Fruit fly (Drosophila melanogaster) whole organism, prepupa: ENCODE data around the gene Hsp83.

ENCODE experiments used
- Blimp-1 ChIP-seq: fragments of 200-800 bp; sonication (Bioruptor generic); optimal IDR thresholded peaks from 3 replicates; lab custom pipeline; 2017; ENCODE audit warnings: missing biosample characterization, missing genetic modification characterization, mild to moderate bottlenecking, moderate library complexity, missing genetic modification reagents
- CG10631 ChIP-seq: fragments of 200-800 bp; sonication (Bioruptor generic); optimal IDR thresholded peaks from 2 replicates; lab custom pipeline; 2016; ENCODE audit warnings: missing biosample characterization, missing genetic modification characterization
- CG11902 ChIP-seq: fragments of 200-800 bp; sonication (Bioruptor generic); optimal IDR thresholded peaks from 3 replicates; lab custom pipeline; 2016; ENCODE audit warnings: missing biosample characterization, missing genetic modification characterization
- CG15336 ChIP-seq: fragments of 200-800 bp; sonication (Bioruptor generic); IDR thresholded peaks from 2 replicates; pipeline ENCODE4 v1.3.6; 2022; ENCODE audit warnings: missing biosample characterization, missing genetic modification characterization
- CG16779 ChIP-seq: fragments of 200-800 bp; sonication (Bioruptor generic); optimal IDR thresholded peaks from 3 replicates; lab custom pipeline; 2017; ENCODE audit warnings: missing biosample characterization, mild to moderate bottlenecking, missing genetic modification characterization
- CG3032 ChIP-seq: fragments of 200-800 bp; optimal IDR thresholded peaks from 2 replicates; lab custom pipeline; 2019; ENCODE audit warnings: missing biosample characterization, mild to moderate bottlenecking, missing genetic modification characterization, moderate library complexity
- CG31627 ChIP-seq: fragments of 200-800 bp; sonication (Bioruptor generic); optimal IDR thresholded peaks from 3 replicates; lab custom pipeline; 2016; ENCODE audit warnings: missing biosample characterization, missing genetic modification characterization
- CG32006 ChIP-seq: fragments of 200-800 bp; sonication (Bioruptor generic); optimal IDR thresholded peaks from 3 replicates; lab custom pipeline; 2017; ENCODE audit warnings: missing biosample characterization, mild to moderate bottlenecking, missing genetic modification characterization
- CG34406 ChIP-seq: fragments of 200-800 bp; sonication (Bioruptor generic); optimal IDR thresholded peaks from 3 replicates; lab custom pipeline; 2016; ENCODE audit warnings: missing biosample characterization, missing genetic modification characterization
- CG3919 ChIP-seq: fragments of 200-800 bp; sonication (Bioruptor generic); optimal IDR thresholded peaks from 3 replicates; lab custom pipeline; 2016; ENCODE audit warnings: missing biosample characterization, missing genetic modification characterization
- CG6163 ChIP-seq: fragments of 200-800 bp; sonication (Bioruptor generic); IDR thresholded peaks from 3 replicates; pipeline ENCODE4 v1.3.6; 2022; ENCODE audit warnings: missing biosample characterization, missing genetic modification characterization
- CG7368 ChIP-seq: fragments of 200-800 bp; sonication (Bioruptor generic); optimal IDR thresholded peaks from 3 replicates; lab custom pipeline; 2016; ENCODE audit warnings: missing biosample characterization, missing genetic modification characterization
- CG8119 ChIP-seq: fragments of 200-800 bp; sonication (Bioruptor generic); IDR thresholded peaks from 3 replicates; pipeline ENCODE4 v1.3.6; 2022; ENCODE audit warnings: missing biosample characterization, missing genetic modification characterization
- CG8319 ChIP-seq: fragments of 200-800 bp; sonication (Bioruptor generic); optimal IDR thresholded peaks from 3 replicates; lab custom pipeline; 2016; ENCODE audit warnings: missing biosample characterization, missing genetic modification characterization
- Eip75B ChIP-seq: fragments of 200-800 bp; sonication (Bioruptor generic); optimal IDR thresholded peaks from 3 replicates; lab custom pipeline; 2016; ENCODE audit warnings: missing biosample characterization, missing genetic modification characterization
- Eip93F ChIP-seq: fragments of 200-800 bp; sonication (Bioruptor generic); optimal IDR thresholded peaks from 2 replicates; lab custom pipeline; 2016; ENCODE audit warnings: missing biosample characterization, mild to moderate bottlenecking, missing genetic modification characterization
- Ets21C ChIP-seq: fragments of 200-800 bp; sonication (Bioruptor generic); optimal IDR thresholded peaks from 3 replicates; lab custom pipeline; 2016; ENCODE audit warnings: missing biosample characterization, missing genetic modification characterization
- Hr38 ChIP-seq: sonication (Bioruptor generic); optimal IDR thresholded peaks from 2 replicates; lab custom pipeline; 2016; ENCODE audit warnings: missing biosample characterization, missing genetic modification characterization
- Hr4 ChIP-seq: fragments of 200-800 bp; sonication (Bioruptor generic); optimal IDR thresholded peaks from 3 replicates; lab custom pipeline; 2016; ENCODE audit warnings: missing biosample characterization, missing genetic modification characterization
- Lpt ChIP-seq: fragments of 200-800 bp; sonication (Bioruptor generic); optimal IDR thresholded peaks from 3 replicates; lab custom pipeline; 2016; ENCODE audit warnings: missing biosample characterization, missing genetic modification characterization
- Met ChIP-seq: fragments of 200-800 bp; sonication (Bioruptor generic); optimal IDR thresholded peaks from 3 replicates; lab custom pipeline; 2016; ENCODE audit warnings: missing biosample characterization, missing genetic modification characterization
- Smox ChIP-seq: fragments of 200-800 bp; sonication (Bioruptor generic); optimal IDR thresholded peaks from 3 replicates; lab custom pipeline; 2016; ENCODE audit warnings: missing biosample characterization, missing genetic modification characterization
- Sox102F ChIP-seq: fragments of 200-800 bp; sonication (Bioruptor generic); optimal IDR thresholded peaks from 2 replicates; lab custom pipeline; 2016; ENCODE audit warnings: missing biosample characterization, mild to moderate bottlenecking, missing genetic modification characterization
- achi ChIP-seq: fragments of 200-800 bp; sonication (Bioruptor generic); optimal IDR thresholded peaks from 3 replicates; lab custom pipeline; 2016; ENCODE audit warnings: missing biosample characterization, missing genetic modification characterization
- cyc ChIP-seq: fragments of 200-800 bp; sonication (Bioruptor generic); optimal IDR thresholded peaks from 3 replicates; lab custom pipeline; 2016; ENCODE audit warnings: missing biosample characterization, missing genetic modification characterization
- dac ChIP-seq: fragments of 200-800 bp; sonication (Bioruptor generic); optimal IDR thresholded peaks from 2 replicates; lab custom pipeline; 2017; ENCODE audit warnings: missing biosample characterization, mild to moderate bottlenecking, missing genetic modification characterization
- dsx ChIP-seq: fragments of 200-800 bp; optimal IDR thresholded peaks from 3 replicates; lab custom pipeline; 2019; ENCODE audit warnings: missing biosample characterization, mild to moderate bottlenecking, missing genetic modification characterization, moderate library complexity; ENCODE audit not compliant: poor library complexity, severe bottlenecking
- eg ChIP-seq: fragments of 200-800 bp; sonication (Bioruptor generic); IDR thresholded peaks from 3 replicates; pipeline ENCODE4 v1.3.6; 2022; ENCODE audit warnings: missing biosample characterization, missing genetic modification characterization
- esn ChIP-seq: fragments of 200-800 bp; sonication (Bioruptor generic); optimal IDR thresholded peaks from 2 replicates; lab custom pipeline; 2016; ENCODE audit warnings: missing biosample characterization, mild to moderate bottlenecking, missing genetic modification characterization, moderate library complexity
- fd85E ChIP-seq: fragments of 200-800 bp; sonication (Bioruptor generic); optimal IDR thresholded peaks from 3 replicates; lab custom pipeline; 2016; ENCODE audit warnings: missing biosample characterization, missing genetic modification characterization
- lz ChIP-seq: fragments of 200-800 bp; sonication (Bioruptor generic); optimal IDR thresholded peaks from 3 replicates; lab custom pipeline; 2016; ENCODE audit warnings: missing biosample characterization, missing genetic modification characterization
- net ChIP-seq: fragments of 200-800 bp; sonication (Bioruptor generic); optimal IDR thresholded peaks from 3 replicates; lab custom pipeline; 2016; ENCODE audit warnings: missing biosample characterization, missing genetic modification characterization
- salr ChIP-seq, 2 experiments: fragments of 200-800 bp; sonication (Bioruptor generic); optimal IDR thresholded peaks; 3 replicates each; lab custom pipeline; 2016 to 2018; ENCODE audit warnings: missing biosample characterization in 2 of 2, missing genetic modification characterization in 2 of 2, mild to moderate bottlenecking in 1 of 2
- spab ChIP-seq: fragments of 200-800 bp; sonication (Bioruptor generic); optimal IDR thresholded peaks from 2 replicates; lab custom pipeline; 2017; ENCODE audit warnings: missing biosample characterization, mild to moderate bottlenecking, missing genetic modification characterization, missing genetic modification reagents
- ss ChIP-seq, 2 experiments: fragments of 200-800 bp; sonication (Bioruptor generic); optimal IDR thresholded peaks; 2 replicates in 1 of 2; 3 replicates in 1 of 2; lab custom pipeline; 2017 to 2018; ENCODE audit warnings: mild to moderate bottlenecking in 2 of 2, missing biosample characterization in 2 of 2, missing genetic modification characterization in 2 of 2, moderate library complexity in 1 of 2
- svp ChIP-seq: fragments of 200-800 bp; sonication (Bioruptor generic); peaks from one replicate; lab custom pipeline; 2016; ENCODE audit warnings: missing biosample characterization, missing genetic modification characterization
- vri ChIP-seq: fragments of 200-800 bp; sonication (Bioruptor generic); optimal IDR thresholded peaks from 3 replicates; lab custom pipeline; 2016; ENCODE audit warnings: missing biosample characterization, mild to moderate bottlenecking, missing genetic modification characterization

The Hsp83 gene

dm6 chr3L:3148125-3149059 lies 44.4 kb upstream of the Hsp83 start, which contains the start of the genes Usp5 and BtbVII (continued):
- TF ChIP-seq net (GFP tag; lab: Kevin White, UChicago): peak; percentile 51
- peak; percentile 72 for TF ChIP-seq esn
- no peak for TF ChIP-seq Hr4 (GFP tag; lab: Kevin White, UChicago)
- peak; percentile 55 for TF ChIP-seq CG34406 (GFP tag; lab: Kevin White, UChicago)
- no peak for TF ChIP-seq CG6163
- no peak for TF ChIP-seq CG7368 (GFP tag; lab: Kevin White, UChicago)
- TF ChIP-seq CG16779: peak; percentile 17
- no peak for TF ChIP-seq fd85E (GFP tag; lab: Kevin White, UChicago)
- TF ChIP-seq Eip75B (GFP tag; lab: Kevin White, UChicago): peak; percentile 62
- TF ChIP-seq salr (GFP tag; optimal IDR thresholded peaks at IDR 0.05; lab: Kevin White, UChicago): peak in 1 of 2 experiments; percentile 12
- peak; percentile 79 for TF ChIP-seq lz (GFP tag; lab: Kevin White, UChicago)
- TF ChIP-seq Blimp-1 (GFP tag; lab: Kevin White, UChicago): no peak
- TF ChIP-seq spab (GFP tag; lab: Kevin White, UChicago): peak; percentile 6
- peak; percentile 68 for TF ChIP-seq Met (GFP tag; lab: Kevin White, UChicago)
- TF ChIP-seq CG15336 (GFP tag; lab: Robert Waterston, UW): 0 out of 2 replicates have a peak, but pooled peaks have one; percentile 14
- peak; percentile 52 for TF ChIP-seq achi (GFP tag; lab: Kevin White, UChicago)
- TF ChIP-seq CG32006 (GFP tag; lab: Kevin White, UChicago): peak; percentile 29
- no peak for TF ChIP-seq CG10631 (GFP tag; lab: Kevin White, UChicago)
- no peak for TF ChIP-seq Eip93F (GFP tag; lab: Kevin White, UChicago)
- TF ChIP-seq dac (GFP tag; lab: Kevin White, UChicago): no peak
- 0 out of 3 replicates have a peak, but pooled peaks have one; percentile 10 for TF ChIP-seq eg (GFP tag; lab: Robert Waterston, UW)
- peak; percentile 39 for TF ChIP-seq CG3032 (tag; lab: Kevin White, UChicago)
- peak; percentile 31 for TF ChIP-seq cyc
- peak; percentile 60 for TF ChIP-seq Ets21C (GFP tag; lab: Kevin White, UChicago)
- no peak for TF ChIP-seq Sox102F (GFP tag; lab: Kevin White, UChicago)
- TF ChIP-seq Hr38 (GFP tag; lab: Kevin White, UChicago): no peak
- TF ChIP-seq CG8319 (GFP tag; lab: Kevin White, UChicago): no peak
- TF ChIP-seq CG3919: peak; percentile 43
- TF ChIP-seq CG31627 (GFP tag; lab: Kevin White, UChicago): peak; percentile 72
- TF ChIP-seq ss (GFP tag; optimal IDR thresholded peaks at IDR 0.05; lab: Kevin White, UChicago): peak in 1 of 2 experiments; percentile 66
- TF ChIP-seq dsx (GFP tag; lab: Kevin White, UChicago): peak; percentile 17

- TF ChIP-seq CG32006 (GFP tag; lab: Kevin White, UChicago) (no peak), Ets21C (GFP tag; lab: Kevin White, UChicago) (no peak), dac (GFP tag; lab: Kevin White, UChicago) (no peak), Blimp-1 (GFP tag; lab: Kevin White, UChicago) (no peak), Lpt (no peak), CG15336 (GFP tag; lab: Robert Waterston, UW) (peak; percentile 50), CG6163 (peak; percentile 10; the same call in 1 of the 3 replicates), CG16779 (peak; percentile 19), svp (GFP tag; lab: Kevin White, UChicago) (peak; percentile 88), vri (peak; percentile 99), CG3032 (tag; lab: Kevin White, UChicago) (no peak), spab (GFP tag; lab: Kevin White, UChicago) (no peak), ss (GFP tag; optimal IDR thresholded peaks at IDR 0.05; lab: Kevin White, UChicago) (peak in 1 of 2 experiments; percentile 27), dsx (GFP tag; lab: Kevin White, UChicago) (no peak), fd85E (GFP tag; lab: Kevin White, UChicago) (no peak), Smox (GFP tag; lab: Kevin White, UChicago) (no peak), net (GFP tag; lab: Kevin White, UChicago) (no peak), CG11902 (no peak), CG8119 (GFP tag; lab: Robert Waterston, UW) (peak; percentile 41; the same call in 1 of the 3 replicates)
These were observed 43.5 kb upstream of the Hsp83 start for dm6 chr3L:3149060-3149872.
